Worm (Caenorhabditis elegans) whole organism, late embryonic: ENCODE measurements around the gene cec-4.

Experiments used
- ama-1 ChIP-seq: fragments of 150-350 bp; optimal IDR thresholded peaks from 2 replicates; lab custom pipeline; 2014
- ceh-2 ChIP-seq: sonication (generic microtip); optimal IDR thresholded peaks from 2 replicates; lab custom pipeline; 2016; ENCODE audit warnings: missing genotype, missing genetic modification characterization, missing compliant biosample characterization
- ets-4 ChIP-seq: sonication (generic microtip); optimal IDR thresholded peaks from 2 replicates; lab custom pipeline; 2016; ENCODE audit warnings: missing genetic modification characterization, missing compliant biosample characterization
- hlh-6 ChIP-seq: sonication (generic microtip); optimal IDR thresholded peaks from 2 replicates; lab custom pipeline; 2016; ENCODE audit warnings: missing genotype, missing genetic modification characterization, missing compliant biosample characterization
- pax-1 ChIP-seq: fragments of 150-350 bp; optimal IDR thresholded peaks from 2 replicates; lab custom pipeline; 2014; ENCODE audit warnings: missing biosample characterization, missing genetic modification characterization

DNA sequence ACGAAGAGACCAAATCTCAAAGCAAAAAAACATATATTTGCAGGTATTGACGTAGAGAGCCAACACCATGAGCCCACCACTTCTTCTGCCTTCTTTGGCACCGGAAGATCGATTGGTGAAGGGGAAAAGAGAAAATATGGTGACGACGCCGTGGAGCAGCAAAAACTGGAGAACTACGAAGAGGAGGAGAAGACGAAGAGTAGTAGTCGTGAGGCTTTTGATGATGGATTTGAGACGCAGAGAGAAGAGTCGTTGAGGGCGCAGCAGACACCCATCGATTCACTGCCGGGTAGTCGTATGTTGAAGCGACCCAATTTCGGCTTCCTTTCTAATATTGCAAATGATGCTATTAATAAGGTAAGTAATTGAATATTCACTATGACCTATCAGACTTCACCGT is 35.9 kb downstream of the cec-4 start:
- no peak for TF ChIP-seq hlh-6 (tag; lab: Kevin White, UChicago)
- no peak for TF ChIP-seq pax-1
- no peak for TF ChIP-seq ama-1 (lab: Kevin White, UChicago)
- no peak for TF ChIP-seq ets-4 (tag; lab: Kevin White, UChicago)
- no peak for TF ChIP-seq ceh-2
